Fruit fly (Drosophila melanogaster) whole organism: ENCODE data around the gene Ubc7.

Source experiments
- CG8478 ChIP-seq: fragments of >200 bp; optimal IDR thresholded peaks from 2 replicates; lab custom pipeline; 2018; ENCODE audit warnings: inconsistent platforms
- EcR ChIP-seq, 2 experiments: fragments of >200 bp; optimal IDR thresholded peaks; 2 replicates each; lab custom pipeline; 2017; ENCODE audit warnings: missing biosample characterization in 2 of 2, missing genetic modification characterization in 2 of 2, missing genetic modification reagents in 2 of 2
- pan ChIP-seq: fragments of >200 bp; optimal IDR thresholded peaks from 2 replicates; lab custom pipeline; 2017
- psq ChIP-seq: fragments of >200 bp; optimal IDR thresholded peaks from 2 replicates; lab custom pipeline; 2017
- usp ChIP-seq: fragments of >200 bp; optimal IDR thresholded peaks from 2 replicates; lab custom pipeline; 2017; ENCODE audit warnings: missing biosample characterization, missing genetic modification characterization, mixed read lengths

- no peak for TF ChIP-seq usp (GFP tag; lab: Kevin White, UChicago)
- no peak for TF ChIP-seq EcR (GFP tag; optimal IDR thresholded peaks at IDR 0.05; lab: Kevin White, UChicago)
- no peak for TF ChIP-seq psq (lab: Kevin White, UChicago)
- TF ChIP-seq pan (lab: Kevin White, UChicago) = no peak
- no peak for TF ChIP-seq CG8478 (lab: Kevin White, UChicago)
Observed at dm6 chrX:16562259-16562658, 31.2 kb upstream of the Ubc7 start.
